Fruit fly (Drosophila melanogaster): ENCODE measurements around the gene kuz.
A peak's percentile ranks its signal among the peaks of the same experiment; 100 is the strongest.

kuz gene

dm6 chr2L:13527541-13527940, 22.4 kb upstream of the kuz start, which contains the start of gene CG33640:
CG33640 (plus strand) TSS chr2L:13527841.
- TF ChIP-seq CG33017 (tag; optimal IDR thresholded peaks at IDR 0.05) (no peak), tj (GFP tag; optimal IDR thresholded peaks at IDR 0.05) (no peak), toe (GFP tag; optimal IDR thresholded peaks at IDR 0.05) (no peak), CG7045 (GFP tag; optimal IDR thresholded peaks at IDR 0.05) (no peak), CG12768 (GFP tag; optimal IDR thresholded peaks at IDR 0.05) (no peak), pad (GFP tag; optimal IDR thresholded peaks at IDR 0.05) (no peak), cnc (optimal IDR thresholded peaks at IDR 0.05) (no peak), kay (GFP tag; ENCODE audit: borderline replicate concordance) (no peak), CG1620 (GFP tag; optimal IDR thresholded peaks at IDR 0.05) (no peak), Mnt (GFP tag; optimal IDR thresholded peaks at IDR 0.05) (no peak), CG7101 (tag; optimal IDR thresholded peaks at IDR 0.05) (no peak), ovo (GFP tag; optimal IDR thresholded peaks at IDR 0.05) (no peak), CG5204 (GFP tag; optimal IDR thresholded peaks at IDR 0.05) (no peak), CG14711 (tag; optimal IDR thresholded peaks at IDR 0.05) (no peak), Hr96 (GFP tag; optimal IDR thresholded peaks at IDR 0.05) (no peak), Crg-1 (GFP tag; optimal IDR thresholded peaks at IDR 0.05) (no peak), Clk (GFP tag; optimal IDR thresholded peaks at IDR 0.05) (no peak), CG11617 (GFP tag; optimal IDR thresholded peaks at IDR 0.05) (no peak)

- TF ChIP-seq Clk (GFP tag; optimal IDR thresholded peaks at IDR 0.05): no peak
- TF ChIP-seq Mnt (GFP tag; optimal IDR thresholded peaks at IDR 0.05): no peak
- no peak for TF ChIP-seq cic (GFP tag; optimal IDR thresholded peaks at IDR 0.05)
Observed at dm6 chr2L:13528742-13529141, 21.2 kb upstream of the kuz start, which contains the start of gene CG33641. CG33641 (plus strand) TSS chr2L:13529042.

dm6 chr2L:13529675-13530074, 20.3 kb upstream of the kuz start, which contains the start of gene CG33642:
CG33642 (plus strand) TSS chr2L:13529975.
- TF ChIP-seq bab1 (GFP tag; optimal IDR thresholded peaks at IDR 0.05) (no peak), CG11617 (GFP tag; optimal IDR thresholded peaks at IDR 0.05) (no peak), CG1620 (GFP tag; optimal IDR thresholded peaks at IDR 0.05) (no peak), CG7045 (GFP tag; optimal IDR thresholded peaks at IDR 0.05) (no peak)

- TF ChIP-seq pad (GFP tag; optimal IDR thresholded peaks at IDR 0.05): no peak
- no peak for TF ChIP-seq CG11617 (GFP tag; optimal IDR thresholded peaks at IDR 0.05)
- TF ChIP-seq Clk (GFP tag; optimal IDR thresholded peaks at IDR 0.05): no peak
- no peak for TF ChIP-seq Hr96 (GFP tag; optimal IDR thresholded peaks at IDR 0.05)
- no peak for TF ChIP-seq CG12768 (GFP tag; optimal IDR thresholded peaks at IDR 0.05)
- no peak for TF ChIP-seq bab1 (GFP tag; optimal IDR thresholded peaks at IDR 0.05)
- TF ChIP-seq Mnt (GFP tag; optimal IDR thresholded peaks at IDR 0.05): no peak
- TF ChIP-seq CG14711 (tag; optimal IDR thresholded peaks at IDR 0.05): no peak
- TF ChIP-seq CG33017 (tag; optimal IDR thresholded peaks at IDR 0.05): no peak
- TF ChIP-seq kay (GFP tag; ENCODE audit: borderline replicate concordance): no peak
- no peak for TF ChIP-seq CG7045 (GFP tag; optimal IDR thresholded peaks at IDR 0.05)
- TF ChIP-seq CG5204 (GFP tag; optimal IDR thresholded peaks at IDR 0.05): no peak
- TF ChIP-seq tj (GFP tag; optimal IDR thresholded peaks at IDR 0.05): no peak
- TF ChIP-seq toe (GFP tag; optimal IDR thresholded peaks at IDR 0.05): no peak
Observed at dm6 chr2L:13530774-13531173, 19.2 kb upstream of the kuz start, which contains the start of gene CG33643. CG33643 (plus strand) TSS chr2L:13531074.

- TF ChIP-seq Crg-1 (GFP tag; optimal IDR thresholded peaks at IDR 0.05): no peak
- no peak for TF ChIP-seq CG12768 (GFP tag; optimal IDR thresholded peaks at IDR 0.05)
- no peak for TF ChIP-seq CG1620 (GFP tag; optimal IDR thresholded peaks at IDR 0.05)
- TF ChIP-seq cic (GFP tag; optimal IDR thresholded peaks at IDR 0.05): no peak
- no peak for TF ChIP-seq tj (GFP tag; optimal IDR thresholded peaks at IDR 0.05)
- TF ChIP-seq CG11617 (GFP tag; optimal IDR thresholded peaks at IDR 0.05): no peak
- TF ChIP-seq cnc (optimal IDR thresholded peaks at IDR 0.05): no peak
- TF ChIP-seq bab1 (GFP tag; optimal IDR thresholded peaks at IDR 0.05): no peak
- TF ChIP-seq pad (GFP tag; optimal IDR thresholded peaks at IDR 0.05): no peak
- TF ChIP-seq CG14711 (tag; optimal IDR thresholded peaks at IDR 0.05): no peak
- TF ChIP-seq toe (GFP tag; optimal IDR thresholded peaks at IDR 0.05): no peak
- TF ChIP-seq CG33017 (tag; optimal IDR thresholded peaks at IDR 0.05): no peak
- no peak for TF ChIP-seq Mnt (GFP tag; optimal IDR thresholded peaks at IDR 0.05)
- TF ChIP-seq ovo (GFP tag; optimal IDR thresholded peaks at IDR 0.05): no peak
- TF ChIP-seq CG7045 (GFP tag; optimal IDR thresholded peaks at IDR 0.05): no peak
Observed at dm6 chr2L:13531785-13532184, 18.2 kb upstream of the kuz start, which contains the start of gene CG33644. CG33644 (plus strand) TSS chr2L:13532085.

dm6 chr2L:13532524-13532923, 17.4 kb upstream of the kuz start, which contains the start of gene CG33645:
CG33645 (plus strand) TSS chr2L:13532824.
- no peak for TF ChIP-seq kay (GFP tag; ENCODE audit: borderline replicate concordance)
- no peak for TF ChIP-seq pad (GFP tag; optimal IDR thresholded peaks at IDR 0.05)
- TF ChIP-seq cnc (optimal IDR thresholded peaks at IDR 0.05): no peak
- no peak for TF ChIP-seq CG33017 (tag; optimal IDR thresholded peaks at IDR 0.05)
- TF ChIP-seq tj (GFP tag; optimal IDR thresholded peaks at IDR 0.05): no peak
- no peak for TF ChIP-seq bab1 (GFP tag; optimal IDR thresholded peaks at IDR 0.05)
- no peak for TF ChIP-seq CG5204 (GFP tag; optimal IDR thresholded peaks at IDR 0.05)
- TF ChIP-seq Crg-1 (GFP tag; optimal IDR thresholded peaks at IDR 0.05): no peak

dm6 chr2L:13535678-13536077, 14.3 kb upstream of the kuz start, which contains the start of gene CG15638:
CG15638 (minus strand) TSS chr2L:13535778.
- TF ChIP-seq CG5204 (GFP tag; optimal IDR thresholded peaks at IDR 0.05): no peak
- peak; percentile 12 for TF ChIP-seq kay (GFP tag; ENCODE audit: borderline replicate concordance)
